Worm (Caenorhabditis elegans): ENCODE measurements around the gene gsp-1.
A peak's percentile ranks its signal among the peaks of the same experiment; 100 is the strongest.

The gsp-1 gene

ce11 chrV:10716865-10717713 is 34.9 kb downstream of the gsp-1 start (continued):
- TF ChIP-seq unc-62 (GFP tag; optimal IDR thresholded peaks at IDR 0.05), result no peak
- TF ChIP-seq lin-35 (GFP tag; optimal IDR thresholded peaks at IDR 0.05), result peak in 1 of 2 experiments; percentile 68
- TF ChIP-seq mef-2 (tag; optimal IDR thresholded peaks at IDR 0.05), result no peak
- TF ChIP-seq sptf-1 (tag; optimal IDR thresholded peaks at IDR 0.05), result no peak
- peak; percentile 59 for TF ChIP-seq lin-13 (GFP tag; optimal IDR thresholded peaks at IDR 0.05)
- TF ChIP-seq pqm-1 (tag; optimal IDR thresholded peaks at IDR 0.05), result no peak
- no peak for TF ChIP-seq fos-1 (tag; optimal IDR thresholded peaks at IDR 0.05)
- peak; percentile 27 for TF ChIP-seq mep-1 (tag; optimal IDR thresholded peaks at IDR 0.05)
- TF ChIP-seq alr-1 (tag; optimal IDR thresholded peaks at IDR 0.05; ENCODE audit: borderline replicate concordance), result no peak
- TF ChIP-seq pax-3 (tag; optimal IDR thresholded peaks at IDR 0.05), result peak; percentile 26
- no peak; the same call in none of the 2 replicates for TF ChIP-seq nhr-19 (GFP tag; conservative IDR thresholded peaks at IDR 0.05)
- TF ChIP-seq sox-4 (tag; optimal IDR thresholded peaks at IDR 0.05), result no peak
- TF ChIP-seq lsy-2 (tag; optimal IDR thresholded peaks at IDR 0.05), result peak; percentile 46 to 62
- TF ChIP-seq C04F5.9 (tag; optimal IDR thresholded peaks at IDR 0.05), result no peak
- TF ChIP-seq jun-1 (tag; optimal IDR thresholded peaks at IDR 0.05), result peak; percentile 34
- no peak for TF ChIP-seq lin-39 (tag; optimal IDR thresholded peaks at IDR 0.05)
- TF ChIP-seq nhr-77 (tag; optimal IDR thresholded peaks at IDR 0.05), result no peak
- peak; percentile 18 for TF ChIP-seq rnt-1 (tag; optimal IDR thresholded peaks at IDR 0.05)
- TF ChIP-seq hpl-2 (GFP tag; optimal IDR thresholded peaks at IDR 0.05), result no peak
- peak in 3 of 6 experiments; percentile 68 to 90 (median 71) for TF ChIP-seq elt-3 (tag; optimal IDR thresholded peaks at IDR 0.05)
- peak; percentile 5 to 24 for TF ChIP-seq efl-1 (optimal IDR thresholded peaks at IDR 0.05)
- TF ChIP-seq efl-1 (GFP tag; optimal IDR thresholded peaks at IDR 0.05 in 1 of 2), result peak in 1 of 2 experiments; percentile 90
- peak; percentile 25 to 54 for TF ChIP-seq egl-27 (tag; optimal IDR thresholded peaks at IDR 0.05)
- no peak for TF ChIP-seq Y116A8C.19 (tag; optimal IDR thresholded peaks at IDR 0.05; ENCODE audit: borderline replicate concordance)
- TF ChIP-seq nhr-12 (tag; optimal IDR thresholded peaks at IDR 0.05), result no peak
- no peak for TF ChIP-seq ceh-63 (GFP tag; optimal IDR thresholded peaks at IDR 0.05)
- TF ChIP-seq efl-3 (GFP tag; optimal IDR thresholded peaks at IDR 0.05), result peak; percentile 29
- 0 out of 2 replicates have a peak, but pooled peaks have one; percentile 31 for TF ChIP-seq ceh-88 (GFP tag; IDR thresholded peaks at IDR 0.05)
- no peak for TF ChIP-seq elt-2 (tag; optimal IDR thresholded peaks at IDR 0.05)
- peak; percentile 55 for TF ChIP-seq nhr-47 (tag; optimal IDR thresholded peaks at IDR 0.05)
- TF ChIP-seq skn-1 (tag; optimal IDR thresholded peaks at IDR 0.05), result peak; percentile 77
- no peak for TF ChIP-seq tlp-1 (tag; optimal IDR thresholded peaks at IDR 0.05)
- TF ChIP-seq mab-9 (GFP tag; IDR thresholded peaks at IDR 0.05), result no peak
- TF ChIP-seq ceh-82 (tag; optimal IDR thresholded peaks at IDR 0.05), result peak in 1 of 3 experiments; percentile 16
- no peak for TF ChIP-seq C34B4.2 (tag; optimal IDR thresholded peaks at IDR 0.05)
- no peak for TF ChIP-seq ceh-90 (tag; optimal IDR thresholded peaks at IDR 0.05)
- no peak for TF ChIP-seq nhr-76 (tag; optimal IDR thresholded peaks at IDR 0.05)
- TF ChIP-seq ztf-4 (tag; optimal IDR thresholded peaks at IDR 0.05), result no peak
- peak; percentile 60 for TF ChIP-seq C16A3.4 (tag; optimal IDR thresholded peaks at IDR 0.05)
- TF ChIP-seq nhr-85 (tag), result peak; percentile 99
- TF ChIP-seq nhr-90 (tag; optimal IDR thresholded peaks at IDR 0.05; ENCODE audit: poor library complexity), result peak; percentile 80
- TF ChIP-seq fkh-8 (tag; optimal IDR thresholded peaks at IDR 0.05), result no peak
- peak; percentile 12 for TF ChIP-seq lir-3 (tag; optimal IDR thresholded peaks at IDR 0.05; ENCODE audit: poor library complexity)
- TF ChIP-seq dpl-1 (GFP tag; optimal IDR thresholded peaks at IDR 0.05), result peak; percentile 6 to 54 (median 44)

All from whole organism, L1 larva.